In the genomic region with DNA sequence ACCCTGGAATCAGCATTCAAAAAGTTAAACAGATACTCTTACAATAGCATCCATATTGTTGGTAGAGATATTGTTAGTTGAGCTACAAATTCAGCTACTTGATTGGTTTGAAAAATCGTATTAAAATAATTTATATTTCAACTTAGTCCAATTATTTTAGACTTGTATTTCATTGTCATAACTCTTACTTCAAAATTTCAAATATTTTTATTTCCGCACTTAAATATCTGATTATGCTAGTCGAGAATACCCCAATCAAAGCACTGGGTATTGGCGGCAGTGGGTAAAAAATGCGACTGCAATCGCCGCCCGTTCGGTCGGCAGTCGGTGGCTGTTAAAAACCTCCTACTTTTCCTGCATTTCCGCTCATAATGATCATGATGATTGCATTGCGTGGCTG, we compare ENCODE assay signal across 1 fruit fly cellular context.
TF ChIP-seq lines count a peak whose summit lies in the region.

No protein-coding gene starts in this region.

TF ChIP-seq in whole organism, prepupa, 60 proteins besides CTCF, POLR2A, EP300 and RAD21 (continued from another document):
- TF ChIP-seq Ets21C (GFP tag; optimal IDR thresholded peaks at IDR 0.05; lab: Kevin White, UChicago) (no peak), vri (GFP tag; optimal IDR thresholded peaks at IDR 0.05; lab: Kevin White, UChicago) (no peak), CG10669 (GFP tag; optimal IDR thresholded peaks at IDR 0.05; lab: Kevin White, UChicago) (peak; percentile 95), Sox14 (GFP tag; optimal IDR thresholded peaks at IDR 0.05; lab: Kevin White, UChicago) (no peak), fd59A (GFP tag; optimal IDR thresholded peaks at IDR 0.05; lab: Kevin White, UChicago) (peak; percentile 55), CG16779 (tag; optimal IDR thresholded peaks at IDR 0.05; lab: Kevin White, UChicago) (peak; percentile 73), dac (GFP tag; optimal IDR thresholded peaks at IDR 0.05; lab: Kevin White, UChicago) (no peak), CG3919 (GFP tag; optimal IDR thresholded peaks at IDR 0.05; lab: Kevin White, UChicago) (peak; percentile 81), CG6854 (GFP tag; optimal IDR thresholded peaks at IDR 0.05; lab: Kevin White, UChicago) (peak; percentile 75), Sox15 (GFP tag; optimal IDR thresholded peaks at IDR 0.05; lab: Kevin White, UChicago) (peak; percentile 23), CG6792 (GFP tag; optimal IDR thresholded peaks at IDR 0.05; lab: Kevin White, UChicago) (peak; percentile 41), dsx (GFP tag; optimal IDR thresholded peaks at IDR 0.05; lab: Kevin White, UChicago; ENCODE audit: poor library complexity, severe bottlenecking) (peak; percentile 4), lz (GFP tag; optimal IDR thresholded peaks at IDR 0.05; lab: Kevin White, UChicago) (peak; percentile 33), CG8119 (GFP tag; IDR thresholded peaks at IDR 0.05; lab: Robert Waterston, UW) (peak; percentile 51; the same call in 2 of the 3 replicates), cyc (GFP tag; optimal IDR thresholded peaks at IDR 0.05; lab: Kevin White, UChicago) (peak; percentile 89), ss (GFP tag; optimal IDR thresholded peaks at IDR 0.05; lab: Kevin White, UChicago) (peak; percentile 23 to 35), CG7368 (GFP tag; optimal IDR thresholded peaks at IDR 0.05; lab: Kevin White, UChicago) (peak; percentile 87), topi (GFP tag; optimal IDR thresholded peaks at IDR 0.05; lab: Kevin White, UChicago) (peak; percentile 90), eg (GFP tag; IDR thresholded peaks at IDR 0.05; lab: Robert Waterston, UW) (peak; percentile 66), CG4318 (GFP tag; optimal IDR thresholded peaks at IDR 0.05; lab: Kevin White, UChicago) (peak; percentile 46), fkh (GFP tag; optimal IDR thresholded peaks at IDR 0.05; lab: Kevin White, UChicago) (no peak), Ets96B (tag; optimal IDR thresholded peaks at IDR 0.05; lab: Kevin White, UChicago) (peak; percentile 89), Sox102F (GFP tag; optimal IDR thresholded peaks at IDR 0.05; lab: Kevin White, UChicago) (no peak), CG11762 (GFP tag; optimal IDR thresholded peaks at IDR 0.05; lab: Kevin White, UChicago; ENCODE audit: insufficient read depth) (peak; percentile 90), pdm3 (GFP tag; optimal IDR thresholded peaks at IDR 0.05; lab: Kevin White, UChicago) (peak; percentile 47), Blimp-1 (GFP tag; optimal IDR thresholded peaks at IDR 0.05; lab: Kevin White, UChicago) (no peak), achi (GFP tag; optimal IDR thresholded peaks at IDR 0.05; lab: Kevin White, UChicago) (peak; percentile 43), CG11294 (GFP tag; IDR thresholded peaks at IDR 0.05; lab: Robert Waterston, UW) (0 out of 2 replicates have a peak, but pooled peaks have one; percentile 12), CG15336 (GFP tag; IDR thresholded peaks at IDR 0.05; lab: Robert Waterston, UW) (peak; percentile 56), CG11902 (GFP tag; optimal IDR thresholded peaks at IDR 0.05; lab: Kevin White, UChicago) (peak; percentile 80), CG6163 (GFP tag; IDR thresholded peaks at IDR 0.05; lab: Robert Waterston, UW) (peak; percentile 87), Smox (GFP tag; optimal IDR thresholded peaks at IDR 0.05; lab: Kevin White, UChicago) (peak; percentile 35), CG6276 (GFP tag; optimal IDR thresholded peaks at IDR 0.05; lab: Kevin White, UChicago) (no peak), CG1621 (tag; optimal IDR thresholded peaks at IDR 0.05; lab: Kevin White, UChicago) (no peak), CG8319 (GFP tag; optimal IDR thresholded peaks at IDR 0.05; lab: Kevin White, UChicago) (peak; percentile 87)
